Worm (Caenorhabditis elegans) whole organism, young adult: Measurements from ENCODE around the gene F01F1.2.

Experiments
- atf-7 ChIP-seq: sonication (generic microtip); optimal IDR thresholded peaks from 2 replicates; lab custom pipeline; 2017; ENCODE audit warnings: mild to moderate bottlenecking, missing genetic modification characterization, missing compliant biosample characterization
- cebp-1 ChIP-seq, 2 experiments: fragments of 200-800 bp in 1 of 2; sonication (Bioruptor generic) in 1 of 2; sonication (generic microtip) in 1 of 2; IDR thresholded peaks in 1 of 2; optimal IDR thresholded peaks in 1 of 2; 2 replicates each; pipeline versions ENCODE4 v1.3.6 to Lab custom; 2017 to 2022; ENCODE audit warnings: missing compliant biosample characterization in 2 of 2, missing genetic modification characterization in 2 of 2, mild to moderate bottlenecking in 1 of 2, missing genetic modification reagents in 1 of 2, moderate library complexity in 1 of 2
- ceh-58 ChIP-seq: fragments of 200-800 bp; sonication (Bioruptor generic); IDR thresholded peaks from 2 replicates; pipeline ENCODE4 v1.3.6; 2022; ENCODE audit warnings: missing genetic modification characterization, missing compliant biosample characterization
- dox-1 ChIP-seq: fragments of 200-800 bp; sonication (Bioruptor generic); IDR thresholded peaks from 2 replicates; pipeline ENCODE4 v1.3.6; 2022; ENCODE audit warnings: missing genetic modification reagents, missing genetic modification characterization, missing compliant biosample characterization
- lin-40 ChIP-seq: sonication (generic microtip); optimal IDR thresholded peaks from 2 replicates; lab custom pipeline; 2016; ENCODE audit warnings: missing genetic modification characterization, mild to moderate bottlenecking, missing compliant biosample characterization, missing genotype, missing genetic modification reagents
- lsy-27 ChIP-seq: sonication (generic microtip); optimal IDR thresholded peaks from 2 replicates; lab custom pipeline; 2017; ENCODE audit warnings: missing genetic modification characterization, mild to moderate bottlenecking, missing compliant biosample characterization, antibody characterized with exemption, missing genotype, borderline replicate concordance; ENCODE audit not compliant: insufficient read depth
- nhr-27 ChIP-seq: fragments of 200-800 bp; sonication (Bioruptor generic); optimal IDR thresholded peaks from 2 replicates; lab custom pipeline; 2018; ENCODE audit warnings: mild to moderate bottlenecking, missing genetic modification characterization, moderate library complexity, missing compliant biosample characterization
- unc-130 ChIP-seq: sonication (generic microtip); optimal IDR thresholded peaks from 2 replicates; lab custom pipeline; 2016; ENCODE audit warnings: missing genetic modification reagents, missing genetic modification characterization, missing compliant biosample characterization

ce11 chrIII:5839147-5839546, 39.2 kb upstream of the F01F1.2 start:
- TF ChIP-seq lin-40 (tag; lab: Kevin White, UChicago) (no peak), cebp-1 (GFP tag; IDR thresholded peaks at IDR 0.05; lab: Robert Waterston, UW) (no peak; the same call in 1 of the 2 replicates), cebp-1 (tag; optimal IDR thresholded peaks at IDR 0.05; lab: Kevin White, UChicago) (peak; percentile 57), nhr-27 (tag; lab: Kevin White, UChicago) (no peak), atf-7 (tag; lab: Kevin White, UChicago) (no peak), lsy-27 (tag; lab: Kevin White, UChicago) (no peak), dox-1 (GFP tag; lab: Robert Waterston, UW) (peak; percentile 11; the same call in 1 of the 2 replicates), ceh-58 (GFP tag; lab: Robert Waterston, UW) (no peak), unc-130 (GFP tag; lab: Kevin White, UChicago) (no peak)
